Worm (Caenorhabditis elegans): ENCODE results near the gene F01F1.15.

- TF ChIP-seq ztf-11 (tag; optimal IDR thresholded peaks at IDR 0.05) (no peak), nhr-12 (tag; optimal IDR thresholded peaks at IDR 0.05) (no peak), lsy-2 (tag; optimal IDR thresholded peaks at IDR 0.05) (no peak)
Observed at ce11 chrIII:5883517-5883916, 14.2 kb upstream of the F01F1.15 start.

Data from whole organism, mixed stage, embryonic.